Worm (Caenorhabditis elegans) whole organism, L4/young adult: ENCODE results near the gene str-193.

Source experiments
- W03F9.2 ChIP-seq: fragments of 150-350 bp; optimal IDR thresholded peaks from 2 replicates; lab custom pipeline; 2014; ENCODE audit warnings: missing biosample characterization, missing genetic modification characterization
- dao-5 ChIP-seq: sonication (generic microtip); optimal IDR thresholded peaks from 2 replicates; lab custom pipeline; 2016; ENCODE audit warnings: missing genotype, missing genetic modification characterization, moderate library complexity, missing compliant biosample characterization
- him-1 ChIP-seq: sonication (generic microtip); optimal IDR thresholded peaks from 2 replicates; lab custom pipeline; 2016; ENCODE audit warnings: missing genotype, missing genetic modification reagents, missing genetic modification characterization, missing compliant biosample characterization

- TF ChIP-seq dao-5 (no peak), W03F9.2 (tag; lab: Kevin White, UChicago) (no peak), him-1 (tag; lab: Kevin White, UChicago) (no peak)
Measured at ce11 chrV:9777645-9778044, 44.0 kb downstream of the str-193 start, which contains the start of gene smg-4.
